Fruit fly (Drosophila melanogaster): ENCODE results near the gene nSMase.

- no peak for TF ChIP-seq psq (optimal IDR thresholded peaks at IDR 0.05)
- no peak for TF ChIP-seq Dll (optimal IDR thresholded peaks at IDR 0.05)
- TF ChIP-seq pan (optimal IDR thresholded peaks at IDR 0.05), result no peak
- TF ChIP-seq usp (GFP tag; optimal IDR thresholded peaks at IDR 0.05), result no peak
- no peak for TF ChIP-seq CG8478 (optimal IDR thresholded peaks at IDR 0.05)
These were observed 31.7 kb upstream of the nSMase start, which contains the start of gene CG14957 for dm6 chr3L:3187263-3187662.

Measured in whole organism.